Worm (Caenorhabditis elegans) whole organism, midembryonic: ENCODE measurements around the gene F42A10.9.

Source experiments
- T22C8.4 ChIP-seq: fragments of 200-800 bp; sonication (Bioruptor generic); IDR thresholded peaks from 2 replicates; pipeline ENCODE4 v1.3.6; 2022; ENCODE audit warnings: missing genetic modification characterization, missing compliant biosample characterization
- cog-1 ChIP-seq: sonication (generic microtip); optimal IDR thresholded peaks from 2 replicates; lab custom pipeline; 2016; ENCODE audit warnings: missing genetic modification characterization, missing compliant biosample characterization
- flt-1 ChIP-seq: fragments of 200-800 bp; sonication (Bioruptor generic); IDR thresholded peaks from 2 replicates; pipeline ENCODE4 v1.3.6; 2022; ENCODE audit warnings: missing genetic modification characterization, missing compliant biosample characterization
- klf-2 ChIP-seq: fragments of 200-800 bp; sonication (Bioruptor generic); conservative IDR thresholded peaks from 2 replicates; pipeline ENCODE4 v1.3.6; 2022; ENCODE audit warnings: missing genetic modification reagents, missing genetic modification characterization, missing compliant biosample characterization
- med-1 ChIP-seq: sonication (generic microtip); optimal IDR thresholded peaks from 2 replicates; lab custom pipeline; 2017; ENCODE audit warnings: missing genetic modification characterization, mild to moderate bottlenecking, missing compliant biosample characterization, antibody characterized with exemption, missing genetic modification reagents; ENCODE audit not compliant: insufficient read depth
- ref-1 ChIP-seq: fragments of 200-800 bp; sonication (Bioruptor generic); conservative IDR thresholded peaks from 2 replicates; pipeline ENCODE4 v1.3.6; 2022; ENCODE audit warnings: missing genetic modification reagents, missing genetic modification characterization, missing compliant biosample characterization
- tab-1 ChIP-seq: fragments of 200-800 bp; sonication (Bioruptor generic); IDR thresholded peaks from 2 replicates; pipeline ENCODE4 v1.3.6; 2022; ENCODE audit warnings: missing genetic modification characterization, missing compliant biosample characterization
- ztf-23 ChIP-seq: fragments of 200-800 bp; sonication (Bioruptor generic); IDR thresholded peaks from 2 replicates; pipeline ENCODE4 v1.3.6; 2022; ENCODE audit warnings: missing genetic modification reagents, missing genetic modification characterization, missing compliant biosample characterization
- ztf-29 ChIP-seq: fragments of 200-800 bp; sonication (Bioruptor generic); IDR thresholded peaks from 2 replicates; pipeline ENCODE4 v1.3.6; 2022; ENCODE audit warnings: missing genetic modification reagents, missing genetic modification characterization, missing compliant biosample characterization

F42A10.9 gene

ce11 chrIII:6135211-6135610 is 29.2 kb upstream of the F42A10.9 start:
- TF ChIP-seq med-1 (GFP tag; lab: Kevin White, UChicago) (no peak), tab-1 (GFP tag; lab: Robert Waterston, UW) (no peak), T22C8.4 (GFP tag; lab: Robert Waterston, UW) (no peak), ztf-23 (GFP tag; lab: Robert Waterston, UW) (no peak), ztf-29 (GFP tag; lab: Robert Waterston, UW) (no peak), cog-1 (tag; lab: Kevin White, UChicago) (no peak), ref-1 (GFP tag; lab: Robert Waterston, UW) (no peak), flt-1 (GFP tag; lab: Robert Waterston, UW) (no peak), klf-2 (GFP tag; lab: Robert Waterston, UW) (no peak)

- TF ChIP-seq tab-1 (GFP tag; lab: Robert Waterston, UW) = no peak
- TF ChIP-seq med-1 (GFP tag; lab: Kevin White, UChicago) = no peak
- no peak for TF ChIP-seq cog-1 (tag; lab: Kevin White, UChicago)
- no peak for TF ChIP-seq ztf-23 (GFP tag; lab: Robert Waterston, UW)
- no peak for TF ChIP-seq klf-2 (GFP tag; lab: Robert Waterston, UW)
- TF ChIP-seq T22C8.4 (GFP tag; lab: Robert Waterston, UW) = no peak
- TF ChIP-seq ztf-29 (GFP tag; lab: Robert Waterston, UW) = no peak
- TF ChIP-seq ref-1 (GFP tag; lab: Robert Waterston, UW) = no peak
- no peak for TF ChIP-seq flt-1 (GFP tag; lab: Robert Waterston, UW)
These were observed 28.2 kb upstream of the F42A10.9 start, which contains the start of gene mvk-1 for ce11 chrIII:6136178-6136577. Gene mvk-1, minus strand, starts transcription at chrIII:6136278.

ce11 chrIII:6137431-6137830 is 26.9 kb upstream of the F42A10.9 start:
- peak; percentile 41; the same call in 1 of the 2 replicates for TF ChIP-seq flt-1 (GFP tag; lab: Robert Waterston, UW)
- TF ChIP-seq cog-1 (tag; lab: Kevin White, UChicago) = no peak

- TF ChIP-seq cog-1 (tag; lab: Kevin White, UChicago) = no peak
- TF ChIP-seq ztf-23 (GFP tag; lab: Robert Waterston, UW) = 0 out of 2 replicates have a peak, but pooled peaks have one; percentile 27
These were observed 25.9 kb upstream of the F42A10.9 start for ce11 chrIII:6138457-6138856.

- TF ChIP-seq klf-2 (GFP tag; lab: Robert Waterston, UW) (no peak), ztf-29 (GFP tag; lab: Robert Waterston, UW) (no peak), ztf-23 (GFP tag; lab: Robert Waterston, UW) (no peak), cog-1 (tag; lab: Kevin White, UChicago) (no peak), ref-1 (GFP tag; lab: Robert Waterston, UW) (no peak), tab-1 (GFP tag; lab: Robert Waterston, UW) (no peak), med-1 (GFP tag; lab: Kevin White, UChicago) (no peak), flt-1 (GFP tag; lab: Robert Waterston, UW) (no peak), T22C8.4 (GFP tag; lab: Robert Waterston, UW) (no peak)
These were observed 25.0 kb upstream of the F42A10.9 start for ce11 chrIII:6139328-6139727.

- TF ChIP-seq ztf-23 (GFP tag; lab: Robert Waterston, UW) (no peak), med-1 (GFP tag; lab: Kevin White, UChicago) (no peak), cog-1 (tag; lab: Kevin White, UChicago) (no peak), ztf-29 (GFP tag; lab: Robert Waterston, UW) (no peak), flt-1 (GFP tag; lab: Robert Waterston, UW) (no peak), T22C8.4 (GFP tag; lab: Robert Waterston, UW) (no peak), ref-1 (GFP tag; lab: Robert Waterston, UW) (no peak)
These were observed 24.3 kb upstream of the F42A10.9 start for ce11 chrIII:6139932-6140612.

ce11 chrIII:6140818-6141217 is 23.6 kb upstream of the F42A10.9 start:
- TF ChIP-seq ref-1 (GFP tag; lab: Robert Waterston, UW) (no peak), klf-2 (GFP tag; lab: Robert Waterston, UW) (no peak), ztf-29 (GFP tag; lab: Robert Waterston, UW) (no peak), T22C8.4 (GFP tag; lab: Robert Waterston, UW) (no peak), med-1 (GFP tag; lab: Kevin White, UChicago) (no peak)

ce11 chrIII:6141532-6141931 is 22.8 kb upstream of the F42A10.9 start:
- TF ChIP-seq cog-1 (tag; lab: Kevin White, UChicago) (no peak), med-1 (GFP tag; lab: Kevin White, UChicago) (no peak), ztf-23 (GFP tag; lab: Robert Waterston, UW) (no peak), ref-1 (GFP tag; lab: Robert Waterston, UW) (no peak), ztf-29 (GFP tag; lab: Robert Waterston, UW) (no peak), T22C8.4 (GFP tag; lab: Robert Waterston, UW) (no peak), flt-1 (GFP tag; lab: Robert Waterston, UW) (no peak), tab-1 (GFP tag; lab: Robert Waterston, UW) (no peak), klf-2 (GFP tag; lab: Robert Waterston, UW) (no peak)

ce11 chrIII:6144390-6144962 is 19.9 kb upstream of the F42A10.9 start:
- TF ChIP-seq T22C8.4 (GFP tag; lab: Robert Waterston, UW) (no peak), klf-2 (GFP tag; lab: Robert Waterston, UW) (no peak), ztf-23 (GFP tag; lab: Robert Waterston, UW) (no peak), cog-1 (tag; lab: Kevin White, UChicago) (no peak), ztf-29 (GFP tag; lab: Robert Waterston, UW) (no peak)
